Worm (Caenorhabditis elegans) whole organism, early embryonic: ENCODE data around the gene H20J04.1.

ENCODE experiments used
- B0310.2 ChIP-seq: sonication (generic microtip); optimal IDR thresholded peaks from 2 replicates; lab custom pipeline; 2016; ENCODE audit warnings: mild to moderate bottlenecking, missing genetic modification characterization, missing compliant biosample characterization
- F13C5.2 ChIP-seq: sonication (generic microtip); optimal IDR thresholded peaks from 2 replicates; lab custom pipeline; 2017; ENCODE audit warnings: mild to moderate bottlenecking, missing genetic modification characterization, inconsistent platforms, missing compliant biosample characterization
- aly-1 ChIP-seq: sonication (generic microtip); optimal IDR thresholded peaks from 2 replicates; lab custom pipeline; 2016; ENCODE audit warnings: missing genetic modification characterization, missing compliant biosample characterization
- ama-1 ChIP-seq: fragments of 150-350 bp; optimal IDR thresholded peaks from 2 replicates; lab custom pipeline; 2014
- ceh-13 ChIP-seq: fragments of 200-800 bp; sonication (Bioruptor generic); optimal IDR thresholded peaks from 2 replicates; lab custom pipeline; 2018; ENCODE audit warnings: mild to moderate bottlenecking, missing genetic modification characterization, missing compliant biosample characterization
- ceh-36 ChIP-seq: sonication (generic microtip); optimal IDR thresholded peaks from 2 replicates; lab custom pipeline; 2016; ENCODE audit warnings: missing genetic modification characterization, inconsistent platforms, missing compliant biosample characterization
- ets-7 ChIP-seq: sonication (generic microtip); optimal IDR thresholded peaks from 2 replicates; lab custom pipeline; 2016; ENCODE audit warnings: missing genotype, missing genetic modification characterization, missing compliant biosample characterization
- flt-1 ChIP-seq: fragments of 200-800 bp; sonication (Bioruptor generic); IDR thresholded peaks from 2 replicates; pipeline ENCODE4 v1.3.6; 2022; ENCODE audit warnings: missing genetic modification characterization, missing compliant biosample characterization
- hmbx-1 ChIP-seq: sonication (generic microtip); optimal IDR thresholded peaks from 2 replicates; lab custom pipeline; 2016; ENCODE audit warnings: mild to moderate bottlenecking, missing genetic modification characterization, missing compliant biosample characterization
- hmg-4 ChIP-seq: fragments of 200-800 bp; sonication (Bioruptor generic); optimal IDR thresholded peaks from 2 replicates; lab custom pipeline; 2018; ENCODE audit warnings: mild to moderate bottlenecking, missing genetic modification characterization, missing compliant biosample characterization
- hnd-1 ChIP-seq: sonication (generic microtip); optimal IDR thresholded peaks from 2 replicates; lab custom pipeline; 2016; ENCODE audit warnings: missing genetic modification characterization, missing compliant biosample characterization
- pes-1 ChIP-seq: fragments of 200-800 bp; sonication (Bioruptor generic); IDR thresholded peaks from 2 replicates; pipeline ENCODE4 v1.3.6; 2022; ENCODE audit warnings: missing genetic modification reagents, missing genetic modification characterization, missing compliant biosample characterization
- scrt-1 ChIP-seq: fragments of 200-800 bp; sonication (Bioruptor generic); IDR thresholded peaks from 2 replicates; pipeline ENCODE4 v1.3.6; 2022; ENCODE audit warnings: missing genetic modification characterization, missing compliant biosample characterization
- sea-1 ChIP-seq: fragments of 200-800 bp; sonication (Bioruptor generic); conservative IDR thresholded peaks from 2 replicates; pipeline ENCODE4 v1.3.6; 2022; ENCODE audit warnings: missing genetic modification characterization, missing compliant biosample characterization
- tbx-11 ChIP-seq: fragments of 200-800 bp; sonication (Bioruptor generic); IDR thresholded peaks from 2 replicates; pipeline ENCODE4 v1.3.6; 2022; ENCODE audit warnings: missing genetic modification characterization, missing compliant biosample characterization
- tbx-37 ChIP-seq: fragments of 200-800 bp; sonication (Bioruptor generic); conservative IDR thresholded peaks from 2 replicates; pipeline ENCODE4 v1.3.6; 2022; ENCODE audit warnings: missing genetic modification reagents, missing genetic modification characterization, missing compliant biosample characterization
- tra-4 ChIP-seq: sonication (generic microtip); optimal IDR thresholded peaks from 2 replicates; lab custom pipeline; 2017; ENCODE audit warnings: missing genetic modification characterization, missing compliant biosample characterization

The H20J04.1 gene

ce11 chrII:4355217-4355616 lies at the start of gene H20J04.1, which contains the start of gene H20J04.7:
Gene H20J04.1, plus strand, starts transcription at chrII:4355613.
Gene H20J04.7, minus strand, starts transcription at chrII:4355317.
- no peak for TF ChIP-seq B0310.2 (tag; lab: Kevin White, UChicago)
- no peak for TF ChIP-seq tbx-37 (GFP tag; lab: Robert Waterston, UW)

DNA sequence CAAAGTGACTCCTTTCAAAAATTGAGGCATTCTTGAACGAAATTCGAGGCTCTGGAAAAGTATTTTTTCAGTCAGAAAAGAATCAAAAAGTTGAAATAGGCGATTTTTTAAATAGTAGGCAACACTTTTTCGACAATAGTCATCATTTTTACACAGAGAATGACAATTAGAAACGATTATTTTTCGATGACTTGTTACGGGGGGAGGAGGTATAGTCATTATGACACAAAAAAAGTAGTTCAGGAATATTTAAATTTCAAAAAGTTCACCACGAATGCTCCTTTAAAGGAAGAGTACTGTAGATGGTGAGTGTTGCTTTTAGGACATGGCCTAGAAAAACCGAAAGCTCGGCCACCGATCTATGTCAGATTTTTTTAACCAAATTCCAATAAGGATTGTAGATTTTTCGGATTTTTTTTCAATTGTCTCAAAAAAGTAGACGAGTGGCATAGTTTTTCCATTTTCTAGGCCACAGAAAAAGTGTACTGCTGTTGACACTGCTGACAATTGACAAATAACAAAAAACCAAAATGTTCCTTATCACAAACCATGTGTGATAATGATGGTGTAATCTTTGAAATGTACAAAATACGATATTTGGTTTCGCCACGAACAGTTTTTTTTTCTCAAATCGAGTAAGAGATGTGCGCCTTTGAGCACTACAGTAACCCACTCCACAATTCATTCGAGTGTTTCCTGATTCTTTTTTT lies 48.3 kb upstream of the H20J04.1 start, which contains the start of gene Y52E8A.3:
TSS of gene Y52E8A.3 (minus strand) at position 51 of the 710 bp plus-strand sequence.
- no peak for TF ChIP-seq hmg-4 (GFP tag; lab: Kevin White, UChicago)
- TF ChIP-seq hnd-1 = no peak
- TF ChIP-seq tbx-37 (GFP tag; lab: Robert Waterston, UW) = no peak
- TF ChIP-seq B0310.2 (tag; lab: Kevin White, UChicago) = no peak
- TF ChIP-seq aly-1 = no peak
- TF ChIP-seq ets-7 (tag; lab: Kevin White, UChicago) = no peak
- TF ChIP-seq ceh-36 (tag; lab: Kevin White, UChicago) = no peak
- no peak for TF ChIP-seq tbx-11 (GFP tag; lab: Robert Waterston, UW)
- no peak for TF ChIP-seq ama-1 (lab: Kevin White, UChicago)
- TF ChIP-seq pes-1 (GFP tag; lab: Robert Waterston, UW) = no peak
- no peak for TF ChIP-seq ceh-13 (GFP tag; lab: Kevin White, UChicago)
- TF ChIP-seq flt-1 (GFP tag; lab: Robert Waterston, UW) = no peak
- TF ChIP-seq scrt-1 (GFP tag; lab: Robert Waterston, UW) = no peak
- no peak for TF ChIP-seq F13C5.2 (tag; lab: Kevin White, UChicago)
- no peak for TF ChIP-seq hmbx-1 (tag; lab: Kevin White, UChicago)
- no peak for TF ChIP-seq tra-4 (tag; lab: Kevin White, UChicago)
- TF ChIP-seq sea-1 = no peak

DNA sequence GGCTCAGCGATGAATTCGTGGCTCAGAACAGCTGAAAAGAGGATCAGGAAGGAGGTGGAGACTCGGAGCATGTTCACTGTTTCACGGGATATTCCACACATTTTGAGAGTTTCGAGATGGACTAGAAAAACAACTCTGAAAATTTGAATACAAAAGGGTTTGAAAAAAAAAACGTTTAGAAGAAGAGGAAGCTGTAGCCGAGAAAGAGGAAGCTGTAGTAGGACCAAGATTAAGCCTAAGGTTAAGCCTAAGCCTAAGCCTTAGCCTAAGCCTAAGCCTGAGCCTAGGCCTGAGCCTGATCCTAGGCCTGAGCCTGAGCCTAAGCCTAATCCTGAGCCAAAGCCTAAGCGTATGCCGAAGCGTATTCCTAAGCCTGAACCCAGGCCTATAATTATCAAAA lies 43.3 kb upstream of the H20J04.1 start, which contains the start of gene plep-1:
TSS of gene plep-1 (minus strand) at position 101 of the 400 bp plus-strand sequence.
- TF ChIP-seq flt-1 (GFP tag; lab: Robert Waterston, UW) (no peak), ceh-36 (tag; lab: Kevin White, UChicago) (peak; percentile 39), hnd-1 (no peak), hmbx-1 (tag; lab: Kevin White, UChicago) (no peak)

DNA sequence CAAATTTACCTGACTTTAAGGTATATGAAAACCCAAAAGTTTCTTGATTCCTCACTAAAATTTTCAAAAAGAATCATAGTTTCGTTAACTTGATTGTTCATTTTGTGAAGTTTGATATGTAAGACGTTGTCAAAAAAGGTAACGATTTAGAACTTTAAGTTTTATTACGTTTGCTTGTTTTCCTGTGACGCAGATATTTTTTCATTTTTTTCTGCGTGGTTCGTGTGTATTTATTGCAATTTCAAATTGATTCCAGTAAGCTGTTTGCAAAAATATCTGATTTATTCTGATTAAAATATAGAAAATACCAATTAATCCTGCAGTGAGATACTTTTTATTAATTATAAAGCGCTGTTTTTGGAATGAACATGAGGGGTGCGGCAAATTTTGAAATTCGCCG lies 39.4 kb upstream of the H20J04.1 start, which contains the start of gene srw-40:
TSS of gene srw-40 (minus strand) at position 101 of the 400 bp plus-strand sequence.
- TF ChIP-seq flt-1 (GFP tag; lab: Robert Waterston, UW) (no peak), hnd-1 (no peak), tbx-11 (GFP tag; lab: Robert Waterston, UW) (no peak), pes-1 (GFP tag; lab: Robert Waterston, UW) (no peak), F13C5.2 (tag; lab: Kevin White, UChicago) (no peak), ama-1 (lab: Kevin White, UChicago) (no peak), aly-1 (no peak)

- TF ChIP-seq tra-4 (tag; lab: Kevin White, UChicago) = no peak
- no peak for TF ChIP-seq hnd-1
- TF ChIP-seq aly-1 = no peak
- TF ChIP-seq tbx-37 (GFP tag; lab: Robert Waterston, UW) = no peak
- TF ChIP-seq sea-1 = no peak
- no peak for TF ChIP-seq scrt-1 (GFP tag; lab: Robert Waterston, UW)
- no peak for TF ChIP-seq F13C5.2 (tag; lab: Kevin White, UChicago)
- TF ChIP-seq tbx-11 (GFP tag; lab: Robert Waterston, UW) = no peak
- TF ChIP-seq B0310.2 (tag; lab: Kevin White, UChicago) = no peak
Observed at ce11 chrII:4319537-4320019, 35.8 kb upstream of the H20J04.1 start, which contains the start of gene Y52E8A.6. Gene Y52E8A.6, minus strand, starts transcription at chrII:4319969.

ce11 chrII:4320455-4320854 lies 35.0 kb upstream of the H20J04.1 start, which contains the start of gene Y52E8A.2:
Gene Y52E8A.2, plus strand, starts transcription at chrII:4320836.
- TF ChIP-seq ets-7 (tag; lab: Kevin White, UChicago) (no peak), aly-1 (no peak), pes-1 (GFP tag; lab: Robert Waterston, UW) (no peak), hnd-1 (no peak)

DNA sequence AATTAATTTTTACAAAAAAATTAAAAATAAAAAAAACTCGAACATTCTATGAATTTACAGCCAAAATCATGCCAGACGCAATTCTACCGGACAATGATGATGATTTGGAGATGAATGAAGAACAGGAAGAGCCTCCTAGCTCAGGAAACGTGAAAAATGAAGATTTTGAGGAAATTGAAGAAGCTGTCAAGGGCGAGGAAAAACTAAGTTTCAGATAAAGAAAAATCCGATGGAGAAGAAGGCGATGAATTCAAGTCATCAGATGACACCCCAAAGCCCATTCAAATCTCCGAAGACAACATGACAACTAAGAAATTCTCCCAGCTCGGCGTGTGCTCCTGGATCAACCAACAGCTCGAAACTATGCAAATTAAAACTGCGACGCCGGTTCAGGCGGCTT lies 33.6 kb upstream of the H20J04.1 start, which contains the start of gene Y52E8A.1:
TSS of gene Y52E8A.1 (plus strand) at position 301 of the 400 bp plus-strand sequence.
- TF ChIP-seq pes-1 (GFP tag; lab: Robert Waterston, UW) (no peak), scrt-1 (GFP tag; lab: Robert Waterston, UW) (no peak), hnd-1 (no peak), ceh-13 (GFP tag; lab: Kevin White, UChicago) (no peak)

DNA sequence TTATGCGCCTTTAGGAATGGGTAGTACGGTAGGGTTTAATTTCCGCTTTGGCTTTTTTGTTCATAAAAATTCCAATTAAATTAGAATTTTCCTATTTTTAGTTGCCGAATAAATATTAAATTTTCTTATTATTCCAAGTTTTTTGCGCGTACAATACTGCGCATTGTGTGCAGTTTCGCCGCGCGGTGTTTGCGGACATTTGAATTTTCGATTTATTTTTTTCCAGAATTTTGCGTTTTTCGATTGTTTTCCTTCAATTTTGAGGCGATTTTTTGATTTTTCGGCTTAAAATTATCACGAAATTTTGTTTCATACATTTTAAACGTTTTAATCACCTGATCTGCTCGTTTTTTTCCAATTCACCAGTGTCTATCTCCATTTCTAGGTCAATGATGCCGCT lies 32.5 kb upstream of the H20J04.1 start, which contains the start of gene H20J04.6:
TSS of gene H20J04.6 (plus strand) at position 386 of the 400 bp plus-strand sequence.
- TF ChIP-seq hmbx-1 (tag; lab: Kevin White, UChicago) = no peak
- TF ChIP-seq ceh-36 (tag; lab: Kevin White, UChicago) = no peak
- no peak for TF ChIP-seq ceh-13 (GFP tag; lab: Kevin White, UChicago)
- no peak for TF ChIP-seq ama-1 (lab: Kevin White, UChicago)
- TF ChIP-seq B0310.2 (tag; lab: Kevin White, UChicago) = no peak
- no peak for TF ChIP-seq pes-1 (GFP tag; lab: Robert Waterston, UW)
- no peak for TF ChIP-seq hnd-1
- no peak for TF ChIP-seq ets-7 (tag; lab: Kevin White, UChicago)
- no peak for TF ChIP-seq hmg-4 (GFP tag; lab: Kevin White, UChicago)
- no peak for TF ChIP-seq sea-1
- TF ChIP-seq aly-1 = no peak
- no peak for TF ChIP-seq tra-4 (tag; lab: Kevin White, UChicago)
